Fruit fly (Drosophila melanogaster): ENCODE results near the gene CG31819.

The CG31819 gene

dm6 chr2L:16241639-16242038 is 30.4 kb downstream of the CG31819 start, which contains the start of gene CG42818:
CG42818 (plus strand) TSS chr2L:16241939.
- TF ChIP-seq Pif1B (GFP tag; optimal IDR thresholded peaks at IDR 0.05), result no peak
- TF ChIP-seq CG8301 (tag; optimal IDR thresholded peaks at IDR 0.05), result no peak
- TF ChIP-seq D1 (tag; optimal IDR thresholded peaks at IDR 0.05), result no peak
- TF ChIP-seq CG17806 (tag; optimal IDR thresholded peaks at IDR 0.05), result no peak
- TF ChIP-seq CG14655 (GFP tag; optimal IDR thresholded peaks at IDR 0.05), result no peak
- no peak for TF ChIP-seq gl (tag; optimal IDR thresholded peaks at IDR 0.05)
- no peak for TF ChIP-seq CG15710 (tag; optimal IDR thresholded peaks at IDR 0.05)

dm6 chr2L:16251598-16252131 is 40.4 kb downstream of the CG31819 start, which contains the start of gene CG46309:
CG46309 (minus strand) TSS chr2L:16251788.
- TF ChIP-seq CG17806 (tag; optimal IDR thresholded peaks at IDR 0.05) (peak; percentile 41), Snoo (tag; optimal IDR thresholded peaks at IDR 0.05) (peak; percentile 1), CG34367 (tag; optimal IDR thresholded peaks at IDR 0.05) (no peak), Pif1A (GFP tag; optimal IDR thresholded peaks at IDR 0.05) (peak; percentile 34), CG4496 (GFP tag; IDR thresholded peaks at IDR 0.05) (no peak), CG13204 (GFP tag; optimal IDR thresholded peaks at IDR 0.05) (no peak), CG14655 (GFP tag; optimal IDR thresholded peaks at IDR 0.05) (no peak), CG10348 (GFP tag; IDR thresholded peaks at IDR 0.05) (no peak), rn (GFP tag; IDR thresholded peaks at IDR 0.05) (no peak), CG8301 (tag; optimal IDR thresholded peaks at IDR 0.05) (peak; percentile 31), EcR (GFP tag; optimal IDR thresholded peaks at IDR 0.05) (no peak)

- TF ChIP-seq CG34367 (tag; optimal IDR thresholded peaks at IDR 0.05) (peak; percentile 34), gl (tag; optimal IDR thresholded peaks at IDR 0.05) (peak; percentile 50), CG17806 (tag; optimal IDR thresholded peaks at IDR 0.05) (no peak), CG15710 (tag; optimal IDR thresholded peaks at IDR 0.05) (peak; percentile 12), CG14655 (GFP tag; optimal IDR thresholded peaks at IDR 0.05) (no peak), EcR (GFP tag; optimal IDR thresholded peaks at IDR 0.05) (peak; percentile 98), CG13204 (GFP tag; optimal IDR thresholded peaks at IDR 0.05) (peak; percentile 13), CG8159 (tag; optimal IDR thresholded peaks at IDR 0.05) (peak; percentile 24)
Measured at dm6 chr2L:16255232-16256117, 44.2 kb downstream of the CG31819 start.

dm6 chr2L:16256118-16256435 is 44.8 kb downstream of the CG31819 start:
- TF ChIP-seq EcR (GFP tag; optimal IDR thresholded peaks at IDR 0.05) (no peak), Pif1A (GFP tag; optimal IDR thresholded peaks at IDR 0.05) (no peak), Pif1B (GFP tag; optimal IDR thresholded peaks at IDR 0.05) (no peak), CG34367 (tag; optimal IDR thresholded peaks at IDR 0.05) (no peak), CG15710 (tag; optimal IDR thresholded peaks at IDR 0.05) (no peak), CG10348 (GFP tag; IDR thresholded peaks at IDR 0.05) (no peak), CG4496 (GFP tag; IDR thresholded peaks at IDR 0.05) (no peak), CG8159 (tag; optimal IDR thresholded peaks at IDR 0.05) (no peak), CG8301 (tag; optimal IDR thresholded peaks at IDR 0.05) (no peak), Snoo (tag; optimal IDR thresholded peaks at IDR 0.05) (no peak)

- TF ChIP-seq CG34367 (tag; optimal IDR thresholded peaks at IDR 0.05) (peak; percentile 72), gl (tag; optimal IDR thresholded peaks at IDR 0.05) (peak; percentile 10), Snoo (tag; optimal IDR thresholded peaks at IDR 0.05) (peak; percentile 57), CG8301 (tag; optimal IDR thresholded peaks at IDR 0.05) (peak; percentile 67), CG32121 (GFP tag; IDR thresholded peaks at IDR 0.05) (peak; percentile 87), CG8159 (tag; optimal IDR thresholded peaks at IDR 0.05) (peak; percentile 81), CG12605 (GFP tag; IDR thresholded peaks at IDR 0.05) (peak; percentile 85), CG10348 (GFP tag; IDR thresholded peaks at IDR 0.05) (no peak), CG13204 (GFP tag; optimal IDR thresholded peaks at IDR 0.05) (no peak), CG14655 (GFP tag; optimal IDR thresholded peaks at IDR 0.05) (no peak), CG17806 (tag; optimal IDR thresholded peaks at IDR 0.05) (peak; percentile 75), Pif1B (GFP tag; optimal IDR thresholded peaks at IDR 0.05) (peak; percentile 47), Pif1A (GFP tag; optimal IDR thresholded peaks at IDR 0.05) (peak; percentile 68), fd96Ca (GFP tag; IDR thresholded peaks at IDR 0.05) (no peak), CG15710 (tag; optimal IDR thresholded peaks at IDR 0.05) (peak; percentile 79), rn (GFP tag; IDR thresholded peaks at IDR 0.05) (no peak; the same call in 1 of the 2 replicates), CG9948 (tag; optimal IDR thresholded peaks at IDR 0.05) (peak; percentile 71), CG4496 (GFP tag; IDR thresholded peaks at IDR 0.05) (peak; percentile 91), D1 (tag; optimal IDR thresholded peaks at IDR 0.05) (peak; percentile 4), Ets98B (GFP tag; IDR thresholded peaks at IDR 0.05) (peak; percentile 78; the same call in 1 of the 2 replicates), EcR (GFP tag; optimal IDR thresholded peaks at IDR 0.05) (no peak)
Measured at dm6 chr2L:16257227-16258071, 46.2 kb downstream of the CG31819 start, which contains the start of the genes PRL-1 and EndoGI. PRL-1 (minus strand) TSS chr2L:16257606. EndoGI (plus strand) TSS chr2L:16257688.

Measured in whole organism, pupa.